Fruit fly (Drosophila melanogaster) whole organism, embryonic: ENCODE results near the gene Kdm2.

Experiments used
- CG13296 ChIP-seq: fragments of 200-800 bp; sonication (Bioruptor generic); optimal IDR thresholded peaks from 3 replicates; lab custom pipeline; 2018; ENCODE audit warnings: missing biosample characterization, mild to moderate bottlenecking, missing genetic modification characterization
- CG13894 ChIP-seq: fragments of 200-800 bp; sonication (Bioruptor generic); optimal IDR thresholded peaks from 3 replicates; lab custom pipeline; 2018; ENCODE audit warnings: missing biosample characterization, mild to moderate bottlenecking, missing genetic modification characterization, moderate library complexity
- CG15269 ChIP-seq: fragments of 200-800 bp; sonication (Bioruptor generic); optimal IDR thresholded peaks from 2 replicates; lab custom pipeline; 2018; ENCODE audit warnings: missing biosample characterization, mild to moderate bottlenecking, missing genetic modification characterization, moderate library complexity
- CG15479 ChIP-seq: fragments of 200-800 bp; sonication (Bioruptor generic); optimal IDR thresholded peaks from 3 replicates; lab custom pipeline; 2019; ENCODE audit warnings: missing biosample characterization, mild to moderate bottlenecking, missing genetic modification characterization, moderate library complexity
- CG15514 ChIP-seq: fragments of 200-800 bp; sonication (Bioruptor generic); optimal IDR thresholded peaks from 3 replicates; lab custom pipeline; 2017; ENCODE audit warnings: missing biosample characterization, missing genetic modification characterization, mild to moderate bottlenecking, moderate library complexity, missing genetic modification reagents
- CG2678 ChIP-seq: fragments of 200-800 bp; sonication (Bioruptor generic); optimal IDR thresholded peaks from 3 replicates; lab custom pipeline; 2019; ENCODE audit warnings: missing biosample characterization, mild to moderate bottlenecking, missing genetic modification characterization, moderate library complexity
- CG2875 ChIP-seq: fragments of 200-800 bp; sonication (Bioruptor generic); optimal IDR thresholded peaks from 2 replicates; lab custom pipeline; 2017; ENCODE audit warnings: missing biosample characterization, mild to moderate bottlenecking, missing genetic modification characterization, missing genetic modification reagents
- CG8290 ChIP-seq, 3 experiments: fragments of 200-800 bp; sonication (Bioruptor generic); optimal IDR thresholded peaks; 2 replicates each; lab custom pipeline; 2016 to 2019; ENCODE audit warnings: missing biosample characterization in 3 of 3, missing genetic modification characterization in 3 of 3, mild to moderate bottlenecking in 2 of 3, moderate library complexity in 1 of 3
- CG8388 ChIP-seq: fragments of 200-800 bp; sonication (Bioruptor generic); optimal IDR thresholded peaks from 2 replicates; lab custom pipeline; 2019; ENCODE audit warnings: missing biosample characterization, mild to moderate bottlenecking, missing genetic modification characterization, moderate library complexity
- CkIIα-i1 ChIP-seq: fragments of 200-800 bp; sonication (Bioruptor generic); IDR thresholded peaks from 2 replicates; pipeline ENCODE4 v1.3.6; 2022; ENCODE audit warnings: missing biosample characterization, missing genetic modification characterization
- D ChIP-seq, 2 experiments: fragments of 200-800 bp in 1 of 2; fragments of >200 bp in 1 of 2; sonication (Bioruptor generic) in 1 of 2; optimal IDR thresholded peaks; 2 replicates in 1 of 2; 3 replicates in 1 of 2; lab custom pipeline; 2017; ENCODE audit warnings: mild to moderate bottlenecking in 1 of 2, missing biosample characterization in 1 of 2, missing genetic modification characterization in 1 of 2, missing genetic modification reagents in 1 of 2
- Fer3 ChIP-seq: fragments of 200-800 bp; sonication (Bioruptor generic); optimal IDR thresholded peaks from 2 replicates; lab custom pipeline; 2018; ENCODE audit warnings: missing biosample characterization, mild to moderate bottlenecking, missing genetic modification characterization, moderate library complexity
- HHEX ChIP-seq: fragments of 200-800 bp; sonication (Bioruptor generic); optimal IDR thresholded peaks from 3 replicates; lab custom pipeline; 2017; ENCODE audit warnings: missing biosample characterization, mild to moderate bottlenecking, missing genetic modification characterization, missing genetic modification reagents
- Med ChIP-seq: fragments of 200-800 bp; sonication (Bioruptor generic); peaks from one replicate; lab custom pipeline; 2016; ENCODE audit warnings: missing biosample characterization, missing genetic modification characterization, mild to moderate bottlenecking, inconsistent platforms, moderate library complexity
- Meics ChIP-seq: fragments of 200-800 bp; sonication (Bioruptor generic); optimal IDR thresholded peaks from 2 replicates; lab custom pipeline; 2017; ENCODE audit warnings: missing biosample characterization, mild to moderate bottlenecking, missing genetic modification characterization
- PHDP ChIP-seq: fragments of 200-800 bp; sonication (Bioruptor generic); optimal IDR thresholded peaks from 3 replicates; lab custom pipeline; 2018; ENCODE audit warnings: missing biosample characterization, mild to moderate bottlenecking, missing genetic modification characterization, moderate library complexity
- Pdp1 ChIP-seq, 2 experiments: fragments of 200-800 bp; sonication (Bioruptor generic); optimal IDR thresholded peaks; 3 replicates each; lab custom pipeline; 2016; ENCODE audit warnings: missing biosample characterization in 2 of 2, missing genetic modification characterization in 2 of 2, mild to moderate bottlenecking in 1 of 2, moderate library complexity in 1 of 2
- Vsx1 ChIP-seq: fragments of 200-800 bp; sonication (Bioruptor generic); optimal IDR thresholded peaks from 2 replicates; lab custom pipeline; 2017; ENCODE audit warnings: missing biosample characterization, mild to moderate bottlenecking, missing genetic modification characterization, missing genetic modification reagents
- YL-1 ChIP-seq: fragments of 200-800 bp; sonication (Bioruptor generic); optimal IDR thresholded peaks from 3 replicates; lab custom pipeline; 2017; ENCODE audit warnings: missing biosample characterization, mild to moderate bottlenecking, missing genetic modification characterization
- abd-A ChIP-seq: fragments of 200-800 bp; sonication (Bioruptor generic); optimal IDR thresholded peaks from 3 replicates; lab custom pipeline; 2019; ENCODE audit warnings: missing biosample characterization, mild to moderate bottlenecking, missing genetic modification characterization, moderate library complexity
- aop ChIP-seq: fragments of 200-800 bp; sonication (Bioruptor generic); IDR thresholded peaks from 2 replicates; pipeline ENCODE4 v1.3.6; 2022; ENCODE audit warnings: missing biosample characterization, missing genetic modification characterization
- crc ChIP-seq: fragments of 200-800 bp; sonication (Bioruptor generic); optimal IDR thresholded peaks from 2 replicates; lab custom pipeline; 2016; ENCODE audit warnings: missing biosample characterization, missing genetic modification characterization
- cwo ChIP-seq: fragments of 200-800 bp; sonication (Bioruptor generic); optimal IDR thresholded peaks from 3 replicates; lab custom pipeline; 2017; ENCODE audit warnings: missing biosample characterization, missing genetic modification characterization, mild to moderate bottlenecking, moderate library complexity, missing genetic modification reagents
- dm ChIP-seq: fragments of 200-800 bp; sonication (Bioruptor generic); optimal IDR thresholded peaks from 3 replicates; lab custom pipeline; 2016; ENCODE audit warnings: missing biosample characterization, missing genetic modification characterization
- gem ChIP-seq: fragments of 200-800 bp; sonication (Bioruptor generic); optimal IDR thresholded peaks from 2 replicates; lab custom pipeline; 2019; ENCODE audit warnings: missing biosample characterization, mild to moderate bottlenecking, missing genetic modification characterization, moderate library complexity
- grau ChIP-seq: fragments of 200-800 bp; optimal IDR thresholded peaks from 3 replicates; lab custom pipeline; 2019; ENCODE audit warnings: missing biosample characterization, mild to moderate bottlenecking, missing genetic modification characterization, moderate library complexity
- lab ChIP-seq: fragments of 200-800 bp; sonication (Bioruptor generic); optimal IDR thresholded peaks from 3 replicates; lab custom pipeline; 2017; ENCODE audit warnings: missing biosample characterization, missing genetic modification characterization, mild to moderate bottlenecking, moderate library complexity, missing genetic modification reagents
- lbe ChIP-seq: fragments of 200-800 bp; sonication (Bioruptor generic); optimal IDR thresholded peaks from 2 replicates; lab custom pipeline; 2016; ENCODE audit warnings: missing biosample characterization, mild to moderate bottlenecking, missing genetic modification characterization
- lilli ChIP-seq: fragments of 200-800 bp; sonication (Bioruptor generic); optimal IDR thresholded peaks from 3 replicates; lab custom pipeline; 2016; ENCODE audit warnings: missing biosample characterization, missing genetic modification characterization
- nerfin-1 ChIP-seq: fragments of 200-800 bp; sonication (Bioruptor generic); optimal IDR thresholded peaks from 3 replicates; lab custom pipeline; 2019; ENCODE audit warnings: missing biosample characterization, mild to moderate bottlenecking, missing genetic modification characterization, moderate library complexity
- nerfin-2 ChIP-seq: fragments of 200-800 bp; sonication (Bioruptor generic); IDR thresholded peaks from 2 replicates; pipeline ENCODE4 v1.3.6; 2022; ENCODE audit warnings: missing biosample characterization, missing genetic modification characterization; ENCODE audit not compliant: partially characterized antibody
- oc ChIP-seq: fragments of 200-800 bp; sonication (Bioruptor generic); optimal IDR thresholded peaks from 2 replicates; lab custom pipeline; 2018; ENCODE audit warnings: missing biosample characterization, mild to moderate bottlenecking, missing genetic modification characterization, moderate library complexity
- org-1 ChIP-seq: fragments of 200-800 bp; sonication (Bioruptor generic); optimal IDR thresholded peaks from 2 replicates; lab custom pipeline; 2017; ENCODE audit warnings: missing biosample characterization, missing genetic modification characterization
- pros ChIP-seq: fragments of 200-800 bp; sonication (Bioruptor generic); optimal IDR thresholded peaks from 3 replicates; lab custom pipeline; 2019; ENCODE audit warnings: missing biosample characterization, mild to moderate bottlenecking, missing genetic modification characterization, moderate library complexity
- sd ChIP-seq: fragments of 200-800 bp; sonication (Bioruptor generic); optimal IDR thresholded peaks from 3 replicates; lab custom pipeline; 2018; ENCODE audit warnings: missing biosample characterization, mild to moderate bottlenecking, missing genetic modification characterization, moderate library complexity
- sens ChIP-seq: fragments of 200-800 bp; sonication (Bioruptor generic); peaks from one replicate; lab custom pipeline; 2016; ENCODE audit warnings: missing biosample characterization, missing genetic modification characterization
- sug ChIP-seq: fragments of 200-800 bp; optimal IDR thresholded peaks from 2 replicates; lab custom pipeline; 2019; ENCODE audit warnings: missing biosample characterization, mild to moderate bottlenecking, missing genetic modification characterization, moderate library complexity
- tup ChIP-seq: fragments of 200-800 bp; sonication (Bioruptor generic); optimal IDR thresholded peaks from 2 replicates; lab custom pipeline; 2016; ENCODE audit warnings: missing biosample characterization, mild to moderate bottlenecking, missing genetic modification characterization, moderate library complexity
- twi ChIP-seq: fragments of 200-800 bp; optimal IDR thresholded peaks from 2 replicates; lab custom pipeline; 2019; ENCODE audit warnings: missing biosample characterization, mild to moderate bottlenecking, missing genetic modification characterization, moderate library complexity
- zfh2 ChIP-seq: fragments of 200-800 bp; sonication (Bioruptor generic); optimal IDR thresholded peaks from 2 replicates; lab custom pipeline; 2016; ENCODE audit warnings: missing biosample characterization, missing genetic modification characterization

Gene Kdm2

dm6 chr3R:9048466-9049072, 3.7 kb upstream of the Kdm2 start, which contains the start of gene Mst85C (continued):
- TF ChIP-seq twi (tag; lab: Kevin White, UChicago) = no peak
- no peak for TF ChIP-seq nerfin-2 (GFP tag; lab: Robert Waterston, UW)
- TF ChIP-seq Vsx1 (GFP tag; lab: Kevin White, UChicago) = peak; percentile 39
- no peak for TF ChIP-seq abd-A (tag; lab: Kevin White, UChicago)
- no peak for TF ChIP-seq nerfin-1 (tag; lab: Kevin White, UChicago)
- TF ChIP-seq lbe (GFP tag; lab: Kevin White, UChicago) = peak; percentile 20
- peak; percentile 62 for TF ChIP-seq CG15479
- TF ChIP-seq CG2875 (GFP tag; lab: Kevin White, UChicago) = peak; percentile 7
- TF ChIP-seq CkIIα-i1 (GFP tag; lab: Robert Waterston, UW) = no peak

- TF ChIP-seq sd (tag; lab: Kevin White, UChicago) (peak; percentile 6), lilli (GFP tag; lab: Kevin White, UChicago) (peak; percentile 22), CG8290 (GFP tag; optimal IDR thresholded peaks at IDR 0.05; lab: Kevin White, UChicago) (no peak), CG8290 (tag; optimal IDR thresholded peaks at IDR 0.05; lab: Kevin White, UChicago) (peak in 1 of 2 experiments; percentile 29), Meics (GFP tag; lab: Kevin White, UChicago) (peak; percentile 33), CG13894 (peak; percentile 57), CG2678 (tag; lab: Kevin White, UChicago) (peak; percentile 11), pros (no peak), crc (no peak), grau (tag; lab: Kevin White, UChicago) (peak; percentile 11), gem (tag; lab: Kevin White, UChicago) (peak; percentile 30), Fer3 (tag; lab: Kevin White, UChicago) (peak; percentile 14), zfh2 (GFP tag; lab: Kevin White, UChicago) (peak; percentile 11), HHEX (GFP tag; lab: Kevin White, UChicago) (no peak), YL-1 (GFP tag; lab: Kevin White, UChicago) (peak; percentile 38), CG8388 (GFP tag; lab: Kevin White, UChicago) (peak; percentile 94), sug (tag; lab: Kevin White, UChicago) (peak; percentile 96), Med (GFP tag; lab: Kevin White, UChicago) (peak; percentile 53), aop (GFP tag; lab: Robert Waterston, UW) (no peak), tup (GFP tag; lab: Kevin White, UChicago) (no peak), oc (tag; lab: Kevin White, UChicago) (peak; percentile 3), CG15269 (tag; lab: Kevin White, UChicago) (peak; percentile 22), PHDP (peak; percentile 23), dm (GFP tag; lab: Kevin White, UChicago) (peak; percentile 36), CG13296 (GFP tag; lab: Kevin White, UChicago) (peak; percentile 43), lab (GFP tag; lab: Kevin White, UChicago) (peak; percentile 31), org-1 (GFP tag; lab: Kevin White, UChicago) (no peak), D (optimal IDR thresholded peaks at IDR 0.05; lab: Kevin White, UChicago) (no peak), D (GFP tag; optimal IDR thresholded peaks at IDR 0.05; lab: Kevin White, UChicago) (no peak), CG15514 (GFP tag; lab: Kevin White, UChicago) (peak; percentile 13), sens (GFP tag; lab: Kevin White, UChicago) (peak; percentile 77), cwo (GFP tag; lab: Kevin White, UChicago) (peak; percentile 90), Pdp1 (GFP tag; optimal IDR thresholded peaks at IDR 0.05; lab: Kevin White, UChicago) (peak in 1 of 2 experiments; percentile 16)
Measured at dm6 chr3R:9049091-9049981, 3.0 kb upstream of the Kdm2 start.
